Worm (Caenorhabditis elegans): ENCODE data around the gene tag-164.
"Not testable (repeated sequence)": the region's sequence is repeated elsewhere in the genome, so short reads cannot be mapped to it uniquely, and the experiment has no call there.

DNA sequence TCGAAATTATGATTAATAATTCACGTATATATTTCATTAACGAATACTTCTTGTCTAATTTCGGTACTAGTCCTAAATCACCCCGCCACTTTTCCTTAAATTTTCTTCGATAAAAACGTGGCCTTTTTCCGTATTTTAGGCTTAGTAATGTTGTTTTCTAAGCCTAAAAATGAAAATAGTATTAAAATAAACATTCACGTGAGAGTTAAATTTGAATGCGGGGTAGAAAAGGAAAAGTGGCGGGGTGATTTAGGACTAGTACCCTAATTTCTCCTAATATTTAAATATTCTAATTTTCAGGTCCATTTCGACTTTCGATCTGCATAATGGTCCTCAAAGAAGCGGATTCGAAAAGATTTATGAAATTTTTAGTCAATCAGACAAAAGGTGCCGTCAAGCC, 39.6 kb downstream of the tag-164 start, which contains the start of gene T28A8.6:
- not testable (repeated sequence) for TF ChIP-seq ztf-4, ZK546.5, ztf-11, mdl-1, nhr-76 (tag; optimal IDR thresholded peaks at IDR 0.05)

All from whole organism, L3 larva.